Fruit fly (Drosophila melanogaster): ENCODE measurements around the gene Pi3K92E.

- TF ChIP-seq CG3032 (tag; optimal IDR thresholded peaks at IDR 0.05) (no peak), ss (GFP tag; optimal IDR thresholded peaks at IDR 0.05) (no peak), Ets96B (tag; optimal IDR thresholded peaks at IDR 0.05) (no peak), CG3919 (GFP tag; optimal IDR thresholded peaks at IDR 0.05) (no peak), Eip75B (GFP tag; optimal IDR thresholded peaks at IDR 0.05) (no peak)
These were observed 53.2 kb downstream of the Pi3K92E start, which contains the start of gene CG34008 for dm6 chr3R:20581376-20581775.

All from whole organism, prepupa.